Worm (Caenorhabditis elegans): ENCODE measurements around the gene F35B12.9.

DNA sequence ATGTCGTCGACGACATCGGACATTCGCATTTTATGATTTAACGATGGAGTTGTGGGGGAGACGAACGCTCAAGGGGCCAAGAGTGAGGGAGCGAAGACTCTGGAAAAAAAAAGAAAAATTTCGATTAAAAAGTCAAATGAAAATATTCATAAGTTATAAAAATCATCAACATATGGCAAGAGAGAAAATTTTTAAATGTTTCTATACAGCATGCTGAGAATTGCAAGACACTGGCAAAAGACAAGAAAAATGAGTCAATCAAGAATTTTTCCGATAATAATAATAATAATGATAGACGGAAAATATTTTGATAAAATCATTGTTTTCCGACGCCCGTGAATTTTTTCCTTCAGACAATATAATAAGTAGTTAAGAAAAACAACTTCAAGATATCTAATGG lies 36.2 kb downstream of the F35B12.9 start, which contains the start of gene sipa-1:
- TF ChIP-seq him-1 (tag; optimal IDR thresholded peaks at IDR 0.05) = no peak
- TF ChIP-seq W03F9.2 (tag; optimal IDR thresholded peaks at IDR 0.05) = no peak

Measured in whole organism, L4/young adult.